Worm (Caenorhabditis elegans): ENCODE measurements around the gene R148.4.

- TF ChIP-seq lin-13 (tag; optimal IDR thresholded peaks at IDR 0.05) (no peak), elt-3 (tag; optimal IDR thresholded peaks at IDR 0.05) (no peak)
These were observed 47.1 kb upstream of the R148.4 start for ce11 chrIII:3124209-3124786.

All from whole organism, mixed stage, embryonic.